Worm (Caenorhabditis elegans) whole organism, early embryonic: Measurements from ENCODE around the gene C37C3.2.

Experiments used
- B0310.2 ChIP-seq: sonication (generic microtip); optimal IDR thresholded peaks from 2 replicates; lab custom pipeline; 2016; ENCODE audit warnings: mild to moderate bottlenecking, missing genetic modification characterization, missing compliant biosample characterization
- ama-1 ChIP-seq: fragments of 150-350 bp; optimal IDR thresholded peaks from 2 replicates; lab custom pipeline; 2014
- ceh-13 ChIP-seq: fragments of 200-800 bp; sonication (Bioruptor generic); optimal IDR thresholded peaks from 2 replicates; lab custom pipeline; 2018; ENCODE audit warnings: mild to moderate bottlenecking, missing genetic modification characterization, missing compliant biosample characterization
- flt-1 ChIP-seq: fragments of 200-800 bp; sonication (Bioruptor generic); IDR thresholded peaks from 2 replicates; pipeline ENCODE4 v1.3.6; 2022; ENCODE audit warnings: missing genetic modification characterization, missing compliant biosample characterization
- hmbx-1 ChIP-seq: sonication (generic microtip); optimal IDR thresholded peaks from 2 replicates; lab custom pipeline; 2016; ENCODE audit warnings: mild to moderate bottlenecking, missing genetic modification characterization, missing compliant biosample characterization
- hmg-4 ChIP-seq: fragments of 200-800 bp; sonication (Bioruptor generic); optimal IDR thresholded peaks from 2 replicates; lab custom pipeline; 2018; ENCODE audit warnings: mild to moderate bottlenecking, missing genetic modification characterization, missing compliant biosample characterization
- hnd-1 ChIP-seq: sonication (generic microtip); optimal IDR thresholded peaks from 2 replicates; lab custom pipeline; 2016; ENCODE audit warnings: missing genetic modification characterization, missing compliant biosample characterization
- pes-1 ChIP-seq: fragments of 200-800 bp; sonication (Bioruptor generic); IDR thresholded peaks from 2 replicates; pipeline ENCODE4 v1.3.6; 2022; ENCODE audit warnings: missing genetic modification reagents, missing genetic modification characterization, missing compliant biosample characterization
- sea-1 ChIP-seq: fragments of 200-800 bp; sonication (Bioruptor generic); conservative IDR thresholded peaks from 2 replicates; pipeline ENCODE4 v1.3.6; 2022; ENCODE audit warnings: missing genetic modification characterization, missing compliant biosample characterization
- tbx-11 ChIP-seq: fragments of 200-800 bp; sonication (Bioruptor generic); IDR thresholded peaks from 2 replicates; pipeline ENCODE4 v1.3.6; 2022; ENCODE audit warnings: missing genetic modification characterization, missing compliant biosample characterization
- tbx-37 ChIP-seq: fragments of 200-800 bp; sonication (Bioruptor generic); conservative IDR thresholded peaks from 2 replicates; pipeline ENCODE4 v1.3.6; 2022; ENCODE audit warnings: missing genetic modification reagents, missing genetic modification characterization, missing compliant biosample characterization
- tra-4 ChIP-seq: sonication (generic microtip); optimal IDR thresholded peaks from 2 replicates; lab custom pipeline; 2017; ENCODE audit warnings: missing genetic modification characterization, missing compliant biosample characterization

DNA sequence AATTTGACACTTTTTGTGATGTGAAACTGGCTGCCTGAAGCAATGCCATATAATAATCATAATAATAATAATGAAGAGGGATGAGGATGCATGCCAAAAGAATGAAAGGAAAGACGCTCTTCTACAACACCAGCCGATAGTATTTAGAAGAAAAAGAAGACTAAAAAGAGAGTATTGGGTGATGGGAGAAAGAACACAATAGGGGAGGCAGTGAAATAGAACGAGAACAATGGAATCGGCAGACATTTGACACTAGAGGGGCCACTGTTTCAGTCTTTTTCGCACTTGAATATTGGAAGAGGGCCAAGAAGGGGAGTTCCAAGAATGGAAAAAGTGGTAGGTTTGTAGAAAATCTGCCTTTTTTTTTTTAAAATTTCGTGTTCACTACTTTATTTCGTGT lies 8.6 kb upstream of the C37C3.2 start, which contains the start of gene memo-1:
- no peak for TF ChIP-seq hmg-4 (GFP tag; lab: Kevin White, UChicago)
- TF ChIP-seq ama-1 (lab: Kevin White, UChicago): no peak
- TF ChIP-seq hmbx-1 (tag; lab: Kevin White, UChicago): no peak
- TF ChIP-seq flt-1 (GFP tag; lab: Robert Waterston, UW): no peak
- no peak for TF ChIP-seq ceh-13 (GFP tag; lab: Kevin White, UChicago)
- no peak for TF ChIP-seq tbx-11 (GFP tag; lab: Robert Waterston, UW)
- no peak for TF ChIP-seq sea-1 (GFP tag; lab: Robert Waterston, UW)
- TF ChIP-seq tra-4 (tag; lab: Kevin White, UChicago): no peak
- TF ChIP-seq hnd-1: no peak
- no peak for TF ChIP-seq B0310.2 (tag; lab: Kevin White, UChicago)
- no peak for TF ChIP-seq tbx-37 (GFP tag; lab: Robert Waterston, UW)
- TF ChIP-seq pes-1 (GFP tag; lab: Robert Waterston, UW): no peak
